Worm (Caenorhabditis elegans) whole organism, dauer: Measurements from ENCODE around the gene msa-1.

Source experiments
- unc-62 ChIP-seq: sonication (generic microtip); optimal IDR thresholded peaks from 2 replicates; lab custom pipeline; 2017; ENCODE audit warnings: missing biosample characterization, missing genetic modification reagents, missing genetic modification characterization

msa-1 gene

ce11 chrIV:9088294-9088693, at the start of gene msa-1:
msa-1 (plus strand) TSS chrIV:9088594.
- TF ChIP-seq unc-62, result no peak

ce11 chrIV:9040393-9040792, 48.0 kb upstream of the msa-1 start, which contains the start of gene Y73F4A.3:
Y73F4A.3 (minus strand) TSS chrIV:9040493.
- TF ChIP-seq unc-62, result no peak

DNA sequence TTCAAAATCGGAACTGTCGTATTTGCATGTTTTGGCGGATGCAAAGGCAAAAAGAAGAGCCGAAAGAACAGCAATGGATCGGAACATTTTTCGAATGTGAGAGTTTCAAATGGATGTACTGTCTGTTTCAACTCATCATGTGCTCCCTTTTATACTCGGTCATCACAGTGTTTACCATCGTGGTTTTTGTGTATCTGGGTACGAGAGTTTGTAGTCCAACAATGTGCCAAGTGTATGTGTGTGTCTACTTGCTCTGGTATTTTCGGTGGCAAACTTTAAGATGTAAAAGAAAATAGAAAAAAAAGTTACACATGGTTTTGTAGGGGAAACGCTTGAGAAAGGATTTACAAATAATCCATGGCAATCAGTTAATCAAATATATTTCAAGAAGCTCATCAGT, 45.2 kb upstream of the msa-1 start, which contains the start of gene Y73F4A.2:
Gene Y73F4A.2 (minus strand): TSS at position 124 of the 400 bp plus-strand sequence.
- no peak for TF ChIP-seq unc-62

DNA sequence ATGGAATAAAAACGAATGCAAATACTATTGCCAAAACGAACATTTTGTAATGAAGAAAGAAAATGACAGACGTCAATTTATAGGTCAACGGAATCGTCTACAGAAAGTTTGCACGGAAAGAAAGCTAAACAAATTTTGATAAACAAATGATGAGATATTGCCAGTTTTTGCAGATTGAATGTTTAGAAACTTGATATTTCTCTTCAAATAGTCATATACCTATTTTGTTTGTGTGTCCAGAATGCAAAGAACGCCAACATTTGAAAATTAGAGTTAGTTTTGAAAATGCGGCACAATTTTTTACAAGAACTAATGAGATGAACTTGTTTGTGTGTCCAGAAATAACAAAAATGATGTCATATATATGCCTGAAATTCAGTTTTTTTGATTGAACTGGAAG, 43.1 kb upstream of the msa-1 start, which contains the start of gene Y73F4A.1:
Gene Y73F4A.1 (minus strand): TSS at position 101 of the 400 bp plus-strand sequence.
- TF ChIP-seq unc-62, result no peak

- no peak for TF ChIP-seq unc-62
Measured at ce11 chrIV:9051036-9051435, 37.4 kb upstream of the msa-1 start.

- no peak for TF ChIP-seq unc-62
Measured at ce11 chrIV:9051510-9052175, 36.8 kb upstream of the msa-1 start.

- no peak for TF ChIP-seq unc-62
Measured at ce11 chrIV:9053403-9053802, 35.0 kb upstream of the msa-1 start.

DNA sequence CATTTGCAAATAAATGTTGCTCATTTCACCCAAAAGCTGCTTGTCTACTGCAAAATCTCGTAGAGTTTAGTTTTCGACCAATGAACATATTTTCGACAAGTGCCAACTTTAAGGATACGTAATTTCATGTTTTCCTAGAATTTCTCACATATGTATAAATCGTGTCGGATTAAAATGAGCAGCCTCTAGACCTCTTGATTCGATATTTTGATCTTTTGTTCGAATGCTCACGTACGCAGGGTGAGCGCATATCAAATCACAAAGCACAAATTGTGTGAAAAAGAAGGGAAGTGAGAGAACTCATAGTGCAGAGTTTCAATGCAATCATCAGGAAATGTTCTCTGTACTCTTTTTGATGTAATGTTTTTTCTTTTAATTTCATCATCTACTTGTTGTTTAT, 24.9 kb upstream of the msa-1 start:
- TF ChIP-seq unc-62, result no peak

ce11 chrIV:9069703-9070102, 18.7 kb upstream of the msa-1 start, which contains the start of gene nhr-11:
nhr-11 (plus strand) TSS chrIV:9070003.
- TF ChIP-seq unc-62, result no peak

DNA sequence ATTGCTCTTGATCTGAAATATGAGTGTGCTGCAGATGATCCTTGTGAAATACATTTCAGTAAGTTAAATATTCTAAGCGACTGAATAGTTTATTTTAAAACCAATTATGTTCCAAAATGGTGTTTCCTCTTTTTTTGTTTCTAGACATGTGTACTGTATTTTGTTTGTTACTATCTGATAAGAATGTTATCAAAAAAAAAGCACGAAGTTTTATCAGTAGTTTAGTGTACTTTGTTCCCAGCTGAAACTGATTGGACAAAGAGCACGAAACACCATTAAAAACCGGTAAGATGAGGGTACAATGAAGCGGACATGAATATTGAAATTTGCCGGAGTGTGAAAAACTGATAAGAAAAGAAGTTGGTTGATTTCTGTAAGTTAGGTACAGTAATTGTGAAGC, 18.2 kb upstream of the msa-1 start:
- no peak for TF ChIP-seq unc-62

DNA sequence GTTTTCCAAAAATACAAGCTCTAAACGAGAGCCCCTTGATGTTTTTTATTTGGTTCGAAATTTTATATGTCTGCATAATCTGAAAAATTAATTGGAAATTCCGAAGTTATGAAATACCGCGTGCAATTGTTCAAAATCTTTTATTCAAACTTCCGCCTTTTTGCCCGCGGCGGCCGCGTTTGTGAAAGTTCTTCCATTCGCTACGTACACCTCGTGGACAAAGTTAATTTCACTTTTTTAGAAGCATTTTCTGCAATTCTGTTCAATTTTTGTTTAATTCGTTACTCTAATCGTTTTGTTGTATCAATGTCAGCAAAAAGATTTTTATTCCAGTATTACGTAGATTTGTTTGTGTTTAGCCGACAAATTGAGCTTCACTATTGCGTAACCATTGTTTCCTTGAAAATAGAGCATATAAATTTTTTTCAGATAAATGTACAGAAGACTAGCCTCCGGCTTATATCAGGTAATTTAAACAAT, 14.1 kb upstream of the msa-1 start, which contains the start of gene mppb-1:
Gene mppb-1 (plus strand): TSS at position 430 of the 480 bp plus-strand sequence.
- no peak for TF ChIP-seq unc-62

DNA sequence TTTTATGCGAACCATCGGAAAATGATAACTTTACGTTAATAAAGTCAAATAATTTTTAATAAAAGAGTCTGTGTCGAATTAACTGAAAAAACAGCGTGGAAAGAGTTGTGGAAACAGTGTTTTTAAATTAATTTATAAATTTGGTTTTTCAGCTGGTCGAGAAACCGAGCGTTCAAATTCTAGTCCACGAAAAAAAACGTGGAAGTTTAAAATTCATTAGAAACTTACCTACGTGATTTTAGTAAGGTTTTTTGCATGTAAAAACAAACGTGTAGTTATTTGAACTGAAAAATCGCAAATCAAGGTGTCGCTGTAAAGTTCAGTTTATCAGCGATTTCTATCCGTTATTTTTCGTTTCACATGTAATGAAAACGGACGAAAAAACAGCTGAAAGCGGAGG, 9.9 kb upstream of the msa-1 start, which contains the start of gene mans-4:
Gene mans-4 (minus strand): TSS at position 101 of the 400 bp plus-strand sequence.
- no peak for TF ChIP-seq unc-62

DNA sequence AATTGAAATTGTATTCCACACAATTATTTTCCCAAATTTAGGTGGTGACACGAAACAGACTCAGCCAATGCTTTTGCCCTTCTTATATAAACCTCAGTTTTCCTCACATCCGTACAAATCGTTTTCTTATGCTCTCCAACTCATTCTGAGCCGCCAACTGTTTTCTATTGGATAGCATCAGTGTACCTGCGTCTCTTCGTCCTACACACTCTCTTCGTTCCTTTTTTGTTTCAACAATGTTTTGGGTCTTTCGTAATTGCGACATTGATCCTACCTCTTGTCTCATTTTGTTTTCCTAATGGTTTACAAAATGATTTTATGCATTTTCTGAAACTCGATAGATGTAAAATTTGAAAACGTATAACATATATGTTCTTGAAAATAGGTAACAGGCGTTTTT, 9.1 kb upstream of the msa-1 start:
- TF ChIP-seq unc-62, result no peak

- no peak for TF ChIP-seq unc-62
Measured at ce11 chrIV:9080201-9080600, 8.2 kb upstream of the msa-1 start.

DNA sequence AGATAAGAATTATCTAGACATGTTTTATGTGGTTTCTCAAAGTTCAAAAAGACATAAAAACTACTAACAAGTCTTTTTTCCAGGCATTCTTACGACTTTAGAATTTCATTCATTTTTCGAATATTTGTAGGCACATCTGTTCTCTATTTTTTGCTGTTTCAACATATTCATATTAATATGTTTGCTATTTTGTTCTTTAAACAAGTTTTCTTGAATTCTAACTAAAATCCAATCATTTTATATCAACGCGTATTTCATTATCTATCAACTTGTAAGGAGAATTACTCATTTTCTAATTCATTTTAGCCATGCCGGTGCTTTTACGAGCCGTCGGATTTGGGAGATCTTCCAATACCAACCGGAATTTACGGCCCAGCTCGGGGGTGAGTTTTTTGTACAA, 6.3 kb upstream of the msa-1 start, which contains the start of gene twk-8:
Gene twk-8 (plus strand): TSS at position 301 of the 400 bp plus-strand sequence.
- no peak for TF ChIP-seq unc-62

DNA sequence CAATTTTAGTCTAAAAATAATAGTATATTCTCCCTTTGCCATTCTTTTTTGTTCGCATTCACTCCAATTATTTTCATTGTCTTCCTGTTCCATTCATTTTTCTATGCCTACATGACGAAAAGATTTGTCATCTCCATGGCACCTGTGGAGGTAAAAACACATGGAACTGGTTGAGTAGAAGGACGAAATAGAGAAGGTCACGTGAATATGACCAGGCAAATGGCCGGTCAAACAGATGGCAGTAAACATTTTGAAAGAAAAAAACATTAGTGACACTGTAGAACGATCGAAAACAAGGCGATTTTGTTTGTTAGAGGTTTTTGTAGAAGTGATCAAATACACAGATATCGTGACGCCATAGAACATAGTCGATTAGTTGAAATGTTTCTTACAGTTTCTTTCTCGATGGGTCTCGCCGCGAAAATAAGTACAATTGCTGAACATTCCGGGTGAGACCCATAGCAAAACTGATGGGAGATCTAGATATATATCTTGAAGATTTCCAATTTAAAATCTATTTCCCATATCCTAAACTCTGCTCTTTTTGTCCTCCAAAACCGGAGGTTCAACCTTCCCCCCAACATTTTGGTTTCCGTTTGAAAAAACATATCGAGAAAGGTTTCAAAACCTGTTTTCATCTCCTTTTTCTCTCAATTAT, 2.3 kb downstream of the msa-1 start:
- no peak for TF ChIP-seq unc-62

- TF ChIP-seq unc-62, result no peak
Measured at ce11 chrIV:9092011-9092410, 3.6 kb downstream of the msa-1 start.

DNA sequence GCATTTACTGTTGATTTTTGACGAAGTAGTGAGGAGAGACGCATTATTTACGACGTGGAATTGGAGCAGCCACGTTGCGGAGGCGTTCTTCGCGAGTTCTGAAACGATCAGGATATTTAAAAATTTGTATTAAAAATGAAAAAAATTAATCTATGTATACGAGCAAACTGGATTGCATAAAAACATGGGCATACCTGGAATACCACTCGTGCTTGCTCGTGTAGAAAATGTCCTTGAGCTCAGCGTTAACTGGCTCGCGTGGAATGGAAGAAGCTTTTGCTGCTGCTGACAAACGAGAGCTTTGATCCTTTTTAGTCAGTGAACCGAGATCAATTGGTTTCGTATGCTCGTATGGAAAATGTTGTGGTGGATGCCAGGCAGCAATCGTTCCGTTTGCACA, 5.5 kb downstream of the msa-1 start, which contains the start of gene lpl-1:
Gene lpl-1 (minus strand): TSS at position 101 of the 400 bp plus-strand sequence.
- no peak for TF ChIP-seq unc-62
